Worm (Caenorhabditis elegans): ENCODE results near the gene R144.6.

R144.6 gene

DNA sequence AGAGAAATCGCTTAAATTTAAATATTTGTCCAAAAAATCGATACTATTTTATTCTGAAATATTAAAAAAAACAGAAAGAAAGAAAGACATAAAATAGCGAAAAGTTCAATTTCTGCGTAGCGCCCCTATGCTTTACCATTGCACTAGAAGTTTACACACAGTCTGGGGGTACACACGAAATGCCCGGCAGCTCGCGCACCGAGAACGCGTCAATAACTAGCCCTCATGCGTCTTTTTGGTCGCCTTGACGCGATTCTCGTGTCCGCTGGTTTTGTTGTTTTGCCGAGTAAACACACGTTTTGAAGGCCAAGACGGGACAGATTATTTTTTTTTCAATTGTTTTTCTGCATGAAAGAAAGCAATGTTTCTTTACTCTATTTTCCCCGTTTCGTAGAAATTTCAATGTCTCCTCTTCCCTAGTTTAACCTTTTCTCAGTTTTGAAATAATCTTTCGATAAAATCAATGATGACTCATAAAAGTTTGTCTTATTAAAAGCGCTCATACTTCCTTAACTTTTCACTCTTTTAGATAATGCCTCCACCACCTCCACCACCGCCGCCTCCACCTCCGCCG is 13.7 kb upstream of the R144.6 start, which contains the start of gene wip-1:
Gene wip-1 (plus strand): TSS at position 524 of the 574 bp plus-strand sequence.
- TF ChIP-seq unc-130 (GFP tag; optimal IDR thresholded peaks at IDR 0.05) (peak; percentile 96), nhr-179 (tag; optimal IDR thresholded peaks at IDR 0.05) (no peak), let-526 (GFP tag; IDR thresholded peaks at IDR 0.05) (peak; percentile 91), hsf-1 (GFP tag; IDR thresholded peaks at IDR 0.05) (peak; percentile 90), dox-1 (GFP tag; IDR thresholded peaks at IDR 0.05) (peak; percentile 99), cebp-2 (GFP tag; IDR thresholded peaks at IDR 0.05) (peak; percentile 81; the same call in 1 of the 2 replicates), atf-7 (tag; optimal IDR thresholded peaks at IDR 0.05) (peak; percentile 92), gei-17 (GFP tag; optimal IDR thresholded peaks at IDR 0.05) (peak; percentile 85), Y95B8A.8 (GFP tag; IDR thresholded peaks at IDR 0.05) (peak; percentile 98), F57A8.1 (GFP tag; optimal IDR thresholded peaks at IDR 0.05) (peak; percentile 80), snpc-4 (GFP tag; optimal IDR thresholded peaks at IDR 0.05) (peak; percentile 80), snpc-4 (tag; optimal IDR thresholded peaks at IDR 0.05) (peak; percentile 86 to 93 (median 90)), ztf-25 (GFP tag; IDR thresholded peaks at IDR 0.05) (peak; percentile 47; the same call in 1 of the 2 replicates), cebp-1 (GFP tag; IDR thresholded peaks at IDR 0.05) (peak; percentile 90), cebp-1 (tag; optimal IDR thresholded peaks at IDR 0.05) (peak; percentile 97), ztf-28 (GFP tag; IDR thresholded peaks at IDR 0.05) (peak; percentile 92), lin-35 (GFP tag; optimal IDR thresholded peaks at IDR 0.05) (peak; percentile 58 to 97 (median 82)), pha-4 (tag; optimal IDR thresholded peaks at IDR 0.05) (peak; percentile 80), Y67H2A.10 (GFP tag; conservative IDR thresholded peaks at IDR 0.05) (peak; percentile 89), B0019.2 (GFP tag; conservative IDR thresholded peaks at IDR 0.05) (peak; percentile 91), dpff-1 (tag; optimal IDR thresholded peaks at IDR 0.05) (no peak), attf-5 (GFP tag; optimal IDR thresholded peaks at IDR 0.05) (peak; percentile 100), zfh-2 (GFP tag; conservative IDR thresholded peaks at IDR 0.05) (peak; percentile 97), F52B5.7 (tag; optimal IDR thresholded peaks at IDR 0.05) (peak; percentile 67), ceh-40 (GFP tag; IDR thresholded peaks at IDR 0.05) (no peak), akir-1 (GFP tag; optimal IDR thresholded peaks at IDR 0.05) (peak; percentile 59), ccch-3 (GFP tag; optimal IDR thresholded peaks at IDR 0.05) (no peak), let-607 (tag; optimal IDR thresholded peaks at IDR 0.05) (peak; percentile 85 to 94), rcor-1 (GFP tag; IDR thresholded peaks at IDR 0.05) (peak; percentile 98), bed-2 (GFP tag; IDR thresholded peaks at IDR 0.05) (peak; percentile 56; the same call in 1 of the 2 replicates), K11D2.4 (GFP tag; IDR thresholded peaks at IDR 0.05) (peak; percentile 94), F49E8.2 (tag; optimal IDR thresholded peaks at IDR 0.05; ENCODE audit: insufficient read depth) (peak; percentile 95), ets-4 (GFP tag; optimal IDR thresholded peaks at IDR 0.05) (peak; percentile 97), aptf-3 (GFP tag; IDR thresholded peaks at IDR 0.05) (0 out of 2 replicates have a peak, but pooled peaks have one; percentile 24), Y56A3A.18 (GFP tag; IDR thresholded peaks at IDR 0.05) (peak; percentile 95), ceh-79 (tag; optimal IDR thresholded peaks at IDR 0.05) (peak; percentile 70), F10E7.11 (tag; optimal IDR thresholded peaks at IDR 0.05) (peak; percentile 71), egl-18 (GFP tag; IDR thresholded peaks at IDR 0.05) (peak; percentile 86), nhr-27 (tag; optimal IDR thresholded peaks at IDR 0.05) (peak; percentile 72), xnd-1 (tag; optimal IDR thresholded peaks at IDR 0.05) (peak; percentile 86), attf-3 (GFP tag; conservative IDR thresholded peaks at IDR 0.05) (peak; percentile 82), dpl-1 (GFP tag; optimal IDR thresholded peaks at IDR 0.05) (peak; percentile 86), ekl-4 (GFP tag; IDR thresholded peaks at IDR 0.05) (peak; percentile 98), attf-6 (GFP tag; IDR thresholded peaks at IDR 0.05) (peak; percentile 83), mcd-1 (GFP tag; IDR thresholded peaks at IDR 0.05) (peak; percentile 96), D2030.7 (GFP tag; IDR thresholded peaks at IDR 0.05) (peak; percentile 96), ztf-18 (tag; optimal IDR thresholded peaks at IDR 0.05) (peak; percentile 100), lin-54 (GFP tag; optimal IDR thresholded peaks at IDR 0.05) (peak; percentile 98)
